Fruit fly (Drosophila melanogaster) whole organism, embryonic: ENCODE results near the gene Der-2.

Experiments
- CG12299 ChIP-seq: fragments of 200-800 bp; sonication (Bioruptor generic); optimal IDR thresholded peaks from 2 replicates; lab custom pipeline; 2018; ENCODE audit warnings: missing biosample characterization, mild to moderate bottlenecking, missing genetic modification characterization
- CG15696 ChIP-seq: fragments of 200-800 bp; sonication (Bioruptor generic); optimal IDR thresholded peaks from 2 replicates; lab custom pipeline; 2019; ENCODE audit warnings: missing biosample characterization, mild to moderate bottlenecking, missing genetic modification characterization, moderate library complexity
- CG6175 ChIP-seq: fragments of 200-800 bp; sonication (Bioruptor generic); IDR thresholded peaks from 3 replicates; pipeline ENCODE4 v1.3.6; 2022; ENCODE audit warnings: missing biosample characterization, missing genetic modification characterization
- CoRest ChIP-seq: fragments of 200-800 bp; sonication (Bioruptor generic); optimal IDR thresholded peaks from 3 replicates; lab custom pipeline; 2018; ENCODE audit warnings: missing biosample characterization, mild to moderate bottlenecking, missing genetic modification characterization, moderate library complexity
- HmgZ ChIP-seq: fragments of 200-800 bp; sonication (Bioruptor generic); optimal IDR thresholded peaks from 2 replicates; lab custom pipeline; 2018; ENCODE audit warnings: missing biosample characterization, mild to moderate bottlenecking, missing genetic modification characterization
- ato ChIP-seq: fragments of 200-800 bp; sonication (Bioruptor generic); IDR thresholded peaks from 2 replicates; pipeline ENCODE4 v1.3.6; 2022; ENCODE audit warnings: missing biosample characterization, missing genetic modification characterization; ENCODE audit not compliant: partially characterized antibody

DNA sequence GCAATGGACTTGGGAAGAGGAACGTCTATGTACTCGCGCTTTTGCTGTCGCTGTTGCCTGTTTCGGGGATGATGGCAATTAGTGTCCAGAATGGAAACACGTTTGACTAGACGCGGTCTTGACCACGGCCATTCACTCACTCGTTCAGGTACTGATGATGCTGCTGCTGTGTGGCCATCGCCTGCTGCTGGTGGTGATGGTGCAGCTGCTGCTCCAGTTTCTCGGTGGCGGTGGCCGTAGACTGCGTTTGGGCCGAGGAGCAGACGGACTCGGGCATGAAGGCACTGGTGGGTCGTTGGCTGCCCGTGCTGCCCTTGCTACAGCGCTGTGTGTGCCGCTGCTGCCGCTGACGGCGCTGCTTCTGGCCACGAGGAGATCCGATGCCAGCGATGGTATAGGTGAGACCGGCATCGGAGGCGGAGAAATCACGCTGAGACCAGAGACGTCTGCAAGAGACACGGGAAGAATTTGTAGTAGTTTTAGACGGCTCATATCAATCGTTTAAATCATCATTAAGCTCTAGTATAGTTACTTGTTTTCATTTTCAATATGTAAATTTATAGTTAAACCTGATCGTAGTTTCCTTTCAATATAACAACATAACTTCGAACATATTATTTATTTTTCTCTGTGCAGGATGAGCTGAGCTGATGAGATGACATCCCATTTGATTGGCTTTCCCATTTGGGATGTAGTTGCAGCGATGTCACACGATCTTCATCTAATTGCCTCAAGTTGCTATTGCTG is 1.6 kb upstream of the Der-2 start:
- TF ChIP-seq HmgZ (tag; lab: Kevin White, UChicago) (no peak), CG12299 (no peak), CG6175 (GFP tag; lab: Robert Waterston, UW) (no peak), ato (no peak), CoRest (tag; lab: Kevin White, UChicago) (no peak), CG15696 (no peak)
